Worm (Caenorhabditis elegans): ENCODE measurements around the gene C14C11.4.

The C14C11.4 gene

DNA sequence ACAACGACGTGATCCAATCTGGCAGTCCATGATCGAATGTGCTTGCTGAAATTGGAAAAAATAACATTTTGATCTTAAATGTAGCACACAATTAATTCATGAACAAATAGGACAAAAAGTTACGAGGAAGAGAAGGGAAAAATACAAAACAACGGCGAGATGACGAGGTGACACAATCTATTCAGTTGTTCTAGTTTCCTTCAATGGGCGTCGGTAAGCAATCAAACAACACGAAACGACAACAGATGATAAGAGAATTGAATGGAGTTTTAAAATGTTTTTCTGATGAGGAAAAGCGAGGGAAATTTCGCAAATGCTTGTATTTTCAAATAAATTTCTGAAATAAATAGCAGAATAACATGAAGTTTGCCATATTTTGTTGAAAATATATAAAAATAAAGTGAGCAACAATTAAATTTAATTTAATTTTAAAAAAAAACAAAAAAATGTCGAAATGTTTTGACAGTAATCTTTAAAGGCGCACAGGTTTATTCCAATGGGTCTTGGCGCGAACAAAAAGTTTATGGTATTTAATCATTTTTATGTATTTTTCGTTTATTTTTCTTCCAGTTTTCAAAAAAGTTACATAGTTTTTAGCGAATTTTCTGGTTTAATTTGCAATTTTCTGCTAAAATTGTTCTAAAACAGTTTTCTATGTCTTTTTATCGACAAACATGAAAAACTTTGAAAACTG, 18.8 kb downstream of the C14C11.4 start, which contains the start of gene C14C11.7:
TSS of gene C14C11.7 (minus strand) at position 51 of the 694 bp plus-strand sequence.
- TF ChIP-seq sptf-1 (tag; optimal IDR thresholded peaks at IDR 0.05), result no peak
- TF ChIP-seq lsy-2 (tag; optimal IDR thresholded peaks at IDR 0.05), result no peak
- TF ChIP-seq isw-1 (GFP tag; IDR thresholded peaks at IDR 0.05), result no peak
- TF ChIP-seq ztf-11 (tag; optimal IDR thresholded peaks at IDR 0.05), result no peak

DNA sequence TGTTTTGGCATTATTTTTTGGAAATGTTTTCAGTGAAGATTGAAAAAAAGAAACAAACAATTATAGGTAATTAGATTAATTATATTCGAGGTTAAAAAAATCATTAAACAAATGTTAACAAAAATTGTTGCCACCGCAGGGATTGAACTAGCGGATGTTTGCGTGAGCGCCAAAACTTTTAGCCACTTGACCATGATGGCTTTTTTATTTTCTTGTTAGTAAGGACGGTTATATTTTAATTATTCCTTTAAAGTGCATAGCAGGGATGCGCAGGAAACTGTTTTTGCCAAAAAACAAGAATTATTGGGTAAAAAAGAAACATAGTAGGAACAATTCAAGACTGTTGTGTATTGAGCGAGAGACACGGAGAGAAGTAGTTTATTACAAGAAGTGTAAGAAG, 19.9 kb downstream of the C14C11.4 start:
- TF ChIP-seq nhr-11 (tag; optimal IDR thresholded peaks at IDR 0.05) (no peak), nhr-90 (tag; optimal IDR thresholded peaks at IDR 0.05; ENCODE audit: poor library complexity) (peak; percentile 59), nhr-47 (tag; optimal IDR thresholded peaks at IDR 0.05) (peak; percentile 36), mab-9 (GFP tag; IDR thresholded peaks at IDR 0.05) (no peak), grh-1 (GFP tag; IDR thresholded peaks at IDR 0.05) (0 out of 2 replicates have a peak, but pooled peaks have one; percentile 17), lin-35 (GFP tag; optimal IDR thresholded peaks at IDR 0.05) (peak in 1 of 2 experiments; percentile 3), hpl-2 (GFP tag; optimal IDR thresholded peaks at IDR 0.05) (no peak), efl-1 (optimal IDR thresholded peaks at IDR 0.05) (no peak), efl-1 (GFP tag; optimal IDR thresholded peaks at IDR 0.05 in 1 of 2) (peak in 1 of 2 experiments; percentile 92), sox-4 (tag; optimal IDR thresholded peaks at IDR 0.05) (no peak), nhr-85 (tag) (peak; percentile 68), ces-1 (GFP tag; optimal IDR thresholded peaks at IDR 0.05) (no peak)

DNA sequence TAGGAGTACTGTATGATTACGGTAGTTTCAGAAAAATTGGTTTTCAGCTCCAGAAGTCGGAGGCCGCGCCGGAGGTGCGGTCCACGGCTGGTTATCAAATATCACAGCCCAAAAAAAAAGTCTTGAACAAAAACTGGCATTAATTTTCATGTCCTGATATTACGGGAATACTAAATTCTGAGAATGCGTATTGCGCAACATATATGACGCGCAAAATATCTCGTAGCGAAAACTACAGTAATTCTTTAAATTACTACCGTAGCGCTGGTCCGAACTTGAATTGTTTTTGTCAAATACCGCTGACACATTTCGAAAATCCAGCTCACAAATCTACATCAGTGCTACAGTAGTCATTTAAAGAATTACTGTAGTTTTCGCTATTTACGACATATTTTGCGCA, 21.6 kb downstream of the C14C11.4 start:
- TF ChIP-seq nhr-85 (tag) (no peak), elt-2 (tag; optimal IDR thresholded peaks at IDR 0.05) (no peak), C16A3.4 (tag; optimal IDR thresholded peaks at IDR 0.05) (no peak), unc-62 (GFP tag; optimal IDR thresholded peaks at IDR 0.05) (no peak), hpl-2 (GFP tag; optimal IDR thresholded peaks at IDR 0.05) (no peak), blmp-1 (tag; optimal IDR thresholded peaks at IDR 0.05) (no peak), Y116A8C.19 (tag; optimal IDR thresholded peaks at IDR 0.05; ENCODE audit: borderline replicate concordance) (no peak), dsc-1 (tag; optimal IDR thresholded peaks at IDR 0.05) (no peak), jun-1 (tag; optimal IDR thresholded peaks at IDR 0.05) (no peak), pax-3 (tag; optimal IDR thresholded peaks at IDR 0.05) (no peak), zip-4 (GFP tag; optimal IDR thresholded peaks at IDR 0.05) (no peak), efl-3 (GFP tag; optimal IDR thresholded peaks at IDR 0.05) (no peak), unc-30 (tag; optimal IDR thresholded peaks at IDR 0.05) (no peak), egl-13 (tag; optimal IDR thresholded peaks at IDR 0.05) (no peak), ets-5 (GFP tag; IDR thresholded peaks at IDR 0.05) (no peak), mab-9 (GFP tag; IDR thresholded peaks at IDR 0.05) (no peak), nhr-12 (tag; optimal IDR thresholded peaks at IDR 0.05) (no peak), lin-13 (GFP tag; optimal IDR thresholded peaks at IDR 0.05) (no peak), nhr-28 (tag; optimal IDR thresholded peaks at IDR 0.05) (no peak), hlh-4 (tag; optimal IDR thresholded peaks at IDR 0.05) (no peak)

ce11 chrV:5672270-5672669, 24.9 kb downstream of the C14C11.4 start:
- TF ChIP-seq efl-1 (optimal IDR thresholded peaks at IDR 0.05) (no peak), efl-1 (GFP tag; optimal IDR thresholded peaks at IDR 0.05 in 1 of 2) (peak in 1 of 2 experiments; percentile 91), nhr-237 (tag; optimal IDR thresholded peaks at IDR 0.05) (no peak)

DNA sequence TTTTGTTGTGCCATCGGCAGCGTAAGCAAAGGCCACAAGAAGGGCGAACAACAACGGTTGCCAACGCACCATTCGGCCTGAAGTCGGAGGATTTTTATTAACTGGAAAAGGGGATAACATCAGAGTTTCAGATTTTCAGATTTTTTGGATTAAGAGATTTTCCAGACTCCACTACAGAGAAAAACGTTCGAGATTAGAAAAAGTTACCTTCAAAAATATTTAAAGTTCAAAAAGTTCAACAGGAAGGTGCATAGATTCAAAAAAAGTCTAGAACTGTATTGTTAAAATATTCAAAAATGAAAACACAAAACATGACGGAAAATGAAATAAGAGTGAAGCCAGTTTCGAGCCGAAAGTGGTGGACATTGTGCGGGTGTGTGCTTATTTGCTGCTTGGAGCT, 28.6 kb downstream of the C14C11.4 start, which contains the start of gene pqn-13:
TSS of gene pqn-13 (minus strand) at position 101 of the 400 bp plus-strand sequence.
- no peak for TF ChIP-seq grh-1 (GFP tag; IDR thresholded peaks at IDR 0.05)
- TF ChIP-seq ama-1 (optimal IDR thresholded peaks at IDR 0.05), result no peak
- no peak for TF ChIP-seq nhr-90 (tag; optimal IDR thresholded peaks at IDR 0.05; ENCODE audit: poor library complexity)
- TF ChIP-seq nhr-85 (tag), result peak; percentile 8
- no peak for TF ChIP-seq nhr-28 (tag; optimal IDR thresholded peaks at IDR 0.05)
- TF ChIP-seq unc-130 (tag; optimal IDR thresholded peaks at IDR 0.05), result no peak
- no peak for TF ChIP-seq fkh-8 (tag; optimal IDR thresholded peaks at IDR 0.05)
- no peak for TF ChIP-seq unc-98 (GFP tag; IDR thresholded peaks at IDR 0.05)

Data from whole organism, L1 larva.